Fruit fly (Drosophila melanogaster) whole organism, embryonic: Measurements from ENCODE around the gene Esyt2.

Experiments
- Bdp1 ChIP-seq: fragments of 200-800 bp; sonication (Bioruptor generic); optimal IDR thresholded peaks from 3 replicates; lab custom pipeline; 2016; ENCODE audit warnings: missing biosample characterization, missing genetic modification characterization
- CG10209 ChIP-seq: fragments of 200-800 bp; sonication (Bioruptor generic); optimal IDR thresholded peaks from 3 replicates; lab custom pipeline; 2017; ENCODE audit warnings: missing biosample characterization, mild to moderate bottlenecking, missing genetic modification characterization, missing genetic modification reagents
- CG10267 ChIP-seq: fragments of 200-800 bp; sonication (Bioruptor generic); optimal IDR thresholded peaks from 2 replicates; lab custom pipeline; 2018; ENCODE audit warnings: missing biosample characterization, mild to moderate bottlenecking, missing genetic modification characterization, moderate library complexity
- CG10366 ChIP-seq: fragments of 200-800 bp; sonication (Bioruptor generic); IDR thresholded peaks from 2 replicates; pipeline ENCODE4 v1.3.6; 2022; ENCODE audit warnings: missing biosample characterization, missing genetic modification characterization
- CG10543 ChIP-seq: fragments of 200-800 bp; sonication (Bioruptor generic); optimal IDR thresholded peaks from 3 replicates; lab custom pipeline; 2017; ENCODE audit warnings: missing biosample characterization, mild to moderate bottlenecking, missing genetic modification characterization, moderate library complexity
- CG11398 ChIP-seq: fragments of 200-800 bp; sonication (Bioruptor generic); optimal IDR thresholded peaks from 2 replicates; lab custom pipeline; 2016; ENCODE audit warnings: missing biosample characterization, missing genetic modification characterization
- CG12769 ChIP-seq: fragments of 200-800 bp; sonication (Bioruptor generic); optimal IDR thresholded peaks from 2 replicates; lab custom pipeline; 2019; ENCODE audit warnings: missing biosample characterization, mild to moderate bottlenecking, missing genetic modification characterization, moderate library complexity
- CG13775 ChIP-seq: fragments of 200-800 bp; sonication (Bioruptor generic); optimal IDR thresholded peaks from 3 replicates; lab custom pipeline; 2017; ENCODE audit warnings: missing biosample characterization, mild to moderate bottlenecking, missing genetic modification characterization
- CG14050 ChIP-seq: fragments of 200-800 bp; sonication (Bioruptor generic); IDR thresholded peaks from 3 replicates; pipeline ENCODE4 v1.3.6; 2022; ENCODE audit warnings: missing biosample characterization, missing genetic modification characterization
- CG14710 ChIP-seq: fragments of 200-800 bp; sonication (Bioruptor generic); optimal IDR thresholded peaks from 3 replicates; lab custom pipeline; 2019; ENCODE audit warnings: missing biosample characterization, mild to moderate bottlenecking, missing genetic modification characterization, moderate library complexity
- CG1603 ChIP-seq: fragments of 200-800 bp; sonication (Bioruptor generic); optimal IDR thresholded peaks from 2 replicates; lab custom pipeline; 2019; ENCODE audit warnings: missing biosample characterization, mild to moderate bottlenecking, missing genetic modification characterization, moderate library complexity
- CG18764 ChIP-seq: fragments of 200-800 bp; sonication (Bioruptor generic); optimal IDR thresholded peaks from 3 replicates; lab custom pipeline; 2016; ENCODE audit warnings: missing biosample characterization, missing genetic modification characterization
- CG30431 ChIP-seq: fragments of 200-800 bp; sonication (Bioruptor generic); optimal IDR thresholded peaks from 2 replicates; lab custom pipeline; 2017; ENCODE audit warnings: missing biosample characterization, missing genetic modification characterization
- CG31224 ChIP-seq: fragments of 200-800 bp; sonication (Bioruptor generic); IDR thresholded peaks from 2 replicates; pipeline ENCODE4 v1.3.6; 2022; ENCODE audit warnings: missing biosample characterization, missing genetic modification characterization
- CG4404 ChIP-seq: fragments of 200-800 bp; sonication (Bioruptor generic); IDR thresholded peaks from 2 replicates; pipeline ENCODE4 v1.3.6; 2022; ENCODE audit warnings: missing biosample characterization, missing genetic modification characterization
- CG4820 ChIP-seq: fragments of 200-800 bp; sonication (Bioruptor generic); optimal IDR thresholded peaks from 3 replicates; lab custom pipeline; 2016; ENCODE audit warnings: missing biosample characterization, missing genetic modification characterization
- CG5245 ChIP-seq: fragments of 200-800 bp; sonication (Bioruptor generic); optimal IDR thresholded peaks from 3 replicates; lab custom pipeline; 2016; ENCODE audit warnings: missing biosample characterization, missing genetic modification characterization
- CG5953 ChIP-seq: fragments of 200-800 bp; sonication (Bioruptor generic); IDR thresholded peaks from 2 replicates; pipeline ENCODE4 v1.3.6; 2022; ENCODE audit warnings: missing biosample characterization, missing genetic modification characterization
- CG7271 ChIP-seq: fragments of 200-800 bp; sonication (Bioruptor generic); optimal IDR thresholded peaks from 2 replicates; lab custom pipeline; 2018; ENCODE audit warnings: missing biosample characterization, mild to moderate bottlenecking, missing genetic modification characterization, moderate library complexity
- CG7372 ChIP-seq: fragments of 200-800 bp; sonication (Bioruptor generic); IDR thresholded peaks from 2 replicates; pipeline ENCODE4 v1.3.6; 2022; ENCODE audit warnings: missing biosample characterization, missing genetic modification characterization
- CG9727 ChIP-seq: fragments of 200-800 bp; sonication (Bioruptor generic); optimal IDR thresholded peaks from 3 replicates; lab custom pipeline; 2017; ENCODE audit warnings: missing biosample characterization, mild to moderate bottlenecking, missing genetic modification characterization
- CG9817 ChIP-seq: fragments of 200-800 bp; sonication (Bioruptor generic); optimal IDR thresholded peaks from 2 replicates; lab custom pipeline; 2018; ENCODE audit warnings: missing biosample characterization, mild to moderate bottlenecking, missing genetic modification characterization, moderate library complexity
- Dll ChIP-seq: fragments of 200-800 bp; sonication (Bioruptor generic); IDR thresholded peaks from 4 replicates; pipeline ENCODE4 v1.3.6; 2022; ENCODE audit warnings: missing biosample characterization, missing genetic modification characterization; ENCODE audit not compliant: partially characterized antibody
- Eip74EF ChIP-seq, 2 experiments: fragments of 200-800 bp in 1 of 2; fragments of >200 bp in 1 of 2; sonication (Bioruptor generic) in 1 of 2; optimal IDR thresholded peaks; 2 replicates each; lab custom pipeline; 2017 to 2019; ENCODE audit warnings: missing biosample characterization in 2 of 2, missing genetic modification characterization in 2 of 2, mild to moderate bottlenecking in 1 of 2, moderate library complexity in 1 of 2
- Fer1 ChIP-seq: fragments of 200-800 bp; sonication (Bioruptor generic); optimal IDR thresholded peaks from 2 replicates; lab custom pipeline; 2017; ENCODE audit warnings: missing biosample characterization, mild to moderate bottlenecking, missing genetic modification characterization
- HLH54F ChIP-seq: fragments of 200-800 bp; sonication (Bioruptor generic); optimal IDR thresholded peaks from 3 replicates; lab custom pipeline; 2016; ENCODE audit warnings: missing biosample characterization, missing genetic modification characterization
- Mrtf ChIP-seq: fragments of 200-800 bp; sonication (Bioruptor generic); IDR thresholded peaks from 3 replicates; pipeline ENCODE4 v1.3.6; 2022; ENCODE audit warnings: missing biosample characterization, missing genetic modification characterization
- Nf-YA ChIP-seq: fragments of 200-800 bp; sonication (Bioruptor generic); IDR thresholded peaks from 2 replicates; pipeline ENCODE4 v1.3.6; 2022; ENCODE audit warnings: missing biosample characterization, missing genetic modification characterization
- Six4 ChIP-seq: fragments of 200-800 bp; sonication (Bioruptor generic); optimal IDR thresholded peaks from 2 replicates; lab custom pipeline; 2016; ENCODE audit warnings: missing biosample characterization, missing genetic modification characterization
- Tbp ChIP-seq: fragments of >200 bp; optimal IDR thresholded peaks from 2 replicates; lab custom pipeline; 2018; ENCODE audit warnings: missing biosample characterization, missing genetic modification characterization
- btn ChIP-seq: fragments of 200-800 bp; sonication (Bioruptor generic); optimal IDR thresholded peaks from 2 replicates; lab custom pipeline; 2016; ENCODE audit warnings: missing biosample characterization, missing genetic modification characterization
- cad ChIP-seq: fragments of >200 bp; optimal IDR thresholded peaks from 2 replicates; lab custom pipeline; 2017; ENCODE audit warnings: missing biosample characterization, missing genetic modification characterization
- dmrt11E ChIP-seq: fragments of 200-800 bp; sonication (Bioruptor generic); optimal IDR thresholded peaks from 3 replicates; lab custom pipeline; 2018; ENCODE audit warnings: missing biosample characterization, mild to moderate bottlenecking, missing genetic modification characterization, moderate library complexity
- dpn ChIP-seq, 2 experiments: fragments of 200-800 bp; sonication (Bioruptor generic); optimal IDR thresholded peaks; 3 replicates each; lab custom pipeline; 2016; ENCODE audit warnings: missing biosample characterization in 2 of 2, missing genetic modification characterization in 2 of 2
- esg ChIP-seq: fragments of 200-800 bp; sonication (Bioruptor generic); conservative IDR thresholded peaks from 2 replicates; pipeline ENCODE4 v1.3.6; 2022; ENCODE audit warnings: missing biosample characterization, missing genetic modification characterization
- ewg ChIP-seq: fragments of 200-800 bp; sonication (Bioruptor generic); optimal IDR thresholded peaks from 3 replicates; lab custom pipeline; 2017; ENCODE audit warnings: mild to moderate bottlenecking, missing biosample characterization, missing genetic modification reagents, missing genetic modification characterization
- fd64A ChIP-seq: fragments of 200-800 bp; sonication (Bioruptor generic); optimal IDR thresholded peaks from 3 replicates; lab custom pipeline; 2018; ENCODE audit warnings: missing biosample characterization, mild to moderate bottlenecking, missing genetic modification characterization
- lilli ChIP-seq: fragments of 200-800 bp; sonication (Bioruptor generic); optimal IDR thresholded peaks from 3 replicates; lab custom pipeline; 2016; ENCODE audit warnings: missing biosample characterization, missing genetic modification characterization
- pan ChIP-seq, 4 experiments: fragments of >200 bp in 3 of 4; fragments of 200-800 bp in 1 of 4; sonication (Bioruptor generic) in 1 of 4; optimal IDR thresholded peaks in 3 of 4; IDR thresholded peaks in 1 of 4; 2 replicates each; pipeline versions ENCODE4 v1.3.6 to Lab custom; 2017 to 2022; ENCODE audit warnings: missing biosample characterization in 2 of 4, missing genetic modification characterization in 2 of 4, mixed read lengths in 1 of 4
- pum ChIP-seq: fragments of 200-800 bp; sonication (Bioruptor generic); optimal IDR thresholded peaks from 2 replicates; lab custom pipeline; 2016; ENCODE audit warnings: missing biosample characterization, missing genetic modification characterization
- sc ChIP-seq, 3 experiments: fragments of >200 bp in 2 of 3; fragments of 200-800 bp in 1 of 3; sonication (Bioruptor generic) in 1 of 3; optimal IDR thresholded peaks; 2 replicates in 2 of 3; 3 replicates in 1 of 3; lab custom pipeline; 2017; ENCODE audit warnings: mild to moderate bottlenecking in 1 of 3, missing biosample characterization in 1 of 3, missing genetic modification characterization in 1 of 3, missing genetic modification reagents in 1 of 3
- scrt ChIP-seq: fragments of 200-800 bp; sonication (Bioruptor generic); optimal IDR thresholded peaks from 2 replicates; lab custom pipeline; 2018; ENCODE audit warnings: missing biosample characterization, mild to moderate bottlenecking, missing genetic modification characterization, moderate library complexity
- sens-2 ChIP-seq: fragments of 200-800 bp; sonication (Bioruptor generic); IDR thresholded peaks from 2 replicates; pipeline ENCODE4 v1.3.6; 2022; ENCODE audit warnings: missing biosample characterization, missing genetic modification characterization
- slbo ChIP-seq: fragments of 200-800 bp; sonication (Bioruptor generic); IDR thresholded peaks from 2 replicates; pipeline ENCODE4 v1.3.6; 2022; ENCODE audit warnings: missing biosample characterization, missing genetic modification characterization
- sob ChIP-seq: fragments of 200-800 bp; sonication (Bioruptor generic); IDR thresholded peaks from 2 replicates; pipeline ENCODE4 v1.3.6; 2022; ENCODE audit warnings: missing biosample characterization, missing genetic modification characterization
- sr ChIP-seq: fragments of 200-800 bp; sonication (Bioruptor generic); IDR thresholded peaks from 3 replicates; pipeline ENCODE4 v1.3.6; 2022; ENCODE audit warnings: missing biosample characterization, missing genetic modification characterization
- ssp ChIP-seq: fragments of 200-800 bp; sonication (Bioruptor generic); IDR thresholded peaks from 2 replicates; pipeline ENCODE4 v1.3.6; 2022; ENCODE audit warnings: missing biosample characterization, missing genetic modification characterization
- toy ChIP-seq: fragments of 200-800 bp; sonication (Bioruptor generic); IDR thresholded peaks from 2 replicates; pipeline ENCODE4 v1.3.6; 2022; ENCODE audit warnings: missing biosample characterization, missing genetic modification characterization
- ttk ChIP-seq: fragments of 200-800 bp; sonication (Bioruptor generic); IDR thresholded peaks from 2 replicates; pipeline ENCODE4 v2.1.2; 2022; ENCODE audit warnings: missing biosample characterization, missing genetic modification characterization

Gene Esyt2

DNA sequence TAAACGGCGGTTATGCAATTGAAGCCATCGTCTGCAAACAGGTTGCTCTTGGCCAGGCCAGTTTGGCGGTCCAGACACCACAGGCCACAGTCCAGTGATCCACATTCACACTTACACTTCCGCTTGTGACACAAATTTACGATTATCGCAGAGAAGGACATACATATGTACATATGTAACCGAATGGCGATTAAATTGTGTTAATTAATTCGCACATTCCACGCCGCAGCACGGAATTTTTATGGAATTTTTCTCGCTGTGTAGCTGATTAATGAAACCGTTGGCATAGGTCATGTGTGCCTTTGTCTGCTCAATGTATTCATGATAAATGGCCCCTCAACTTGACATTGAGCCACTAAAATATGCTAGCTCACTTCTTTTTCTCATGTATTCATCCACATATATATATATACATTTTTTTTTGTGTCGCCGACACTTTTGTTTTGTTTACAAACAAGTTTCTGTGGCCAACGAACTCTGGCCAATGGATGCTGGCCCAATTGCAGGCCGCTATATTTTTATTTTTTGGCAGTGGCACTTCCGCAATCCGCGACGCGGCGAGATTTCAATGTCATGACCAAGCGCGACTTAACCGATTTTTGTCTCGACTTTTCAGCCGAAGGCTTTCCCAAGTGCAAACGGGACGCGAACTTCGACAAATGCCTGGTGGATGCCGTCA, 18.4 kb upstream of the Esyt2 start (continued):
- TF ChIP-seq Bdp1 (GFP tag; lab: Kevin White, UChicago) (no peak), CG10267 (tag; lab: Kevin White, UChicago) (no peak), Mrtf (no peak), CG30431 (GFP tag; lab: Kevin White, UChicago) (no peak), pum (GFP tag; lab: Kevin White, UChicago) (no peak), dmrt11E (tag; lab: Kevin White, UChicago) (no peak), sob (GFP tag; lab: Robert Waterston, UW) (no peak), toy (GFP tag; lab: Robert Waterston, UW) (no peak), CG12769 (peak; percentile 34), dpn (GFP tag; optimal IDR thresholded peaks at IDR 0.05; lab: Kevin White, UChicago) (peak in 1 of 2 experiments; percentile 12), CG13775 (no peak), ttk (GFP tag; lab: Robert Waterston, UW) (no peak; the same call in 1 of the 2 replicates), CG11398 (no peak), CG5953 (GFP tag; lab: Robert Waterston, UW) (no peak), Tbp (GFP tag; lab: Kevin White, UChicago) (no peak), slbo (peak; percentile 35; the same call in 1 of the 2 replicates), CG18764 (GFP tag; lab: Kevin White, UChicago) (no peak), fd64A (GFP tag; lab: Kevin White, UChicago) (no peak), cad (GFP tag; lab: Kevin White, UChicago) (no peak), pan (optimal IDR thresholded peaks at IDR 0.05; lab: Kevin White, UChicago) (no peak), pan (GFP tag; optimal IDR thresholded peaks at IDR 0.05 in 1 of 2, IDR thresholded peaks at IDR 0.05 in 1 of 2) (peak in 1 of 2 experiments; percentile 57), Eip74EF (GFP tag; optimal IDR thresholded peaks at IDR 0.05; lab: Kevin White, UChicago) (peak in 1 of 2 experiments; percentile 95), CG9727 (no peak), Dll (no peak), sc (optimal IDR thresholded peaks at IDR 0.05; lab: Kevin White, UChicago) (no peak), sc (GFP tag; optimal IDR thresholded peaks at IDR 0.05; lab: Kevin White, UChicago) (no peak), CG10366 (GFP tag; lab: Robert Waterston, UW) (peak; percentile 42), CG14710 (tag; lab: Kevin White, UChicago) (no peak), HLH54F (GFP tag; lab: Kevin White, UChicago) (no peak), CG4404 (no peak), CG7271 (tag; lab: Kevin White, UChicago) (no peak), btn (GFP tag; lab: Kevin White, UChicago) (no peak), lilli (GFP tag; lab: Kevin White, UChicago) (no peak), CG14050 (GFP tag; lab: Robert Waterston, UW) (no peak; the same call in 2 of the 3 replicates), esg (GFP tag; lab: Robert Waterston, UW) (peak; percentile 20; the same call in 1 of the 2 replicates), scrt (no peak), sens-2 (no peak), sr (no peak), CG5245 (GFP tag; lab: Kevin White, UChicago) (peak; percentile 6), Nf-YA (GFP tag; lab: Robert Waterston, UW) (no peak), CG7372 (GFP tag; lab: Robert Waterston, UW) (no peak), Six4 (no peak), CG31224 (no peak), ssp (GFP tag; lab: Robert Waterston, UW) (no peak), CG9817 (tag; lab: Kevin White, UChicago) (no peak), CG10543 (no peak), Fer1 (GFP tag; lab: Kevin White, UChicago) (peak; percentile 28), CG4820 (GFP tag; lab: Kevin White, UChicago) (no peak), ewg (GFP tag; lab: Kevin White, UChicago) (no peak), CG10209 (GFP tag; lab: Kevin White, UChicago) (no peak), CG1603 (tag; lab: Kevin White, UChicago) (peak; percentile 34)
